Fruit fly (Drosophila melanogaster): ENCODE data around the gene Prx2.

Prx2 gene

dm6 chrX:13307189-13307588 is 22.4 kb upstream of the Prx2 start (continued):
- TF ChIP-seq Lpt (GFP tag; optimal IDR thresholded peaks at IDR 0.05) (no peak), Smox (GFP tag; optimal IDR thresholded peaks at IDR 0.05) (peak; percentile 61), Sox14 (GFP tag; optimal IDR thresholded peaks at IDR 0.05) (peak; percentile 34), acj6 (GFP tag; optimal IDR thresholded peaks at IDR 0.05) (peak; percentile 36), ss (GFP tag; optimal IDR thresholded peaks at IDR 0.05) (peak in 1 of 2 experiments; percentile 16), fkh (GFP tag; optimal IDR thresholded peaks at IDR 0.05) (no peak), Eip78C (GFP tag) (peak; percentile 87), dsx (GFP tag; optimal IDR thresholded peaks at IDR 0.05; ENCODE audit: poor library complexity, severe bottlenecking) (no peak), CG8319 (GFP tag; optimal IDR thresholded peaks at IDR 0.05) (peak; percentile 1), CG32006 (GFP tag; optimal IDR thresholded peaks at IDR 0.05) (peak; percentile 53), lz (GFP tag; optimal IDR thresholded peaks at IDR 0.05) (peak; percentile 44), CG31627 (GFP tag; optimal IDR thresholded peaks at IDR 0.05) (peak; percentile 35), net (GFP tag; optimal IDR thresholded peaks at IDR 0.05) (peak; percentile 28), CG8632 (GFP tag; optimal IDR thresholded peaks at IDR 0.05) (peak; percentile 58), dac (GFP tag; optimal IDR thresholded peaks at IDR 0.05) (no peak), fd59A (GFP tag; optimal IDR thresholded peaks at IDR 0.05) (no peak), Eip93F (GFP tag; optimal IDR thresholded peaks at IDR 0.05) (peak; percentile 30), CG6854 (GFP tag; optimal IDR thresholded peaks at IDR 0.05) (no peak), CG34406 (GFP tag; optimal IDR thresholded peaks at IDR 0.05) (peak; percentile 56), CG16779 (tag; optimal IDR thresholded peaks at IDR 0.05) (no peak), vri (GFP tag; optimal IDR thresholded peaks at IDR 0.05) (peak; percentile 9), CG11294 (GFP tag; IDR thresholded peaks at IDR 0.05) (no peak), Eip75B (GFP tag; optimal IDR thresholded peaks at IDR 0.05) (peak; percentile 38), achi (GFP tag; optimal IDR thresholded peaks at IDR 0.05) (peak; percentile 44), CG10669 (GFP tag; optimal IDR thresholded peaks at IDR 0.05) (peak; percentile 2), Blimp-1 (GFP tag; optimal IDR thresholded peaks at IDR 0.05) (no peak), CG8119 (GFP tag; IDR thresholded peaks at IDR 0.05) (peak; percentile 40; the same call in 1 of the 3 replicates)

DNA sequence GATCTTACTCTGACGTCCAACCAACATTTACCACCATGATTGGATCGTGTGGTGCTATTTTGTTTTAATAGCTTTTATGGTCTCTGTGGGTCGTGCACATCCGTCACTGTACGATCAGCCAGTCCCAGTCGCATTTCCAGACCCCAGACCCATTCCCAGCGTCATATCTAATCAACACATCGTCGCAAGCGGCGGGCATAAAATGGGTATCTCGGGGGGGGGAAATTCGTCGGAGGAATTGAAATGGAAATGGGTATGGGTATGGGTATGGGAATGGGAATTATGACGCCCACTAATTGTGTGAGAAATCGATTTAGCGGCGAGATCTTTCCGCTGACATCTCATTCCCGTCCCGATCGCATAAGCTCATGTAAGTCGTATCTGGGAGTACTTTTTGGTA is 18.9 kb upstream of the Prx2 start:
- TF ChIP-seq CG6276 (GFP tag; optimal IDR thresholded peaks at IDR 0.05) (no peak), CG11902 (GFP tag; optimal IDR thresholded peaks at IDR 0.05) (no peak), spab (GFP tag; optimal IDR thresholded peaks at IDR 0.05) (no peak), CG6163 (GFP tag; IDR thresholded peaks at IDR 0.05) (0 out of 3 replicates have a peak, but pooled peaks have one; percentile 21), Hr39 (GFP tag; optimal IDR thresholded peaks at IDR 0.05) (no peak), eg (GFP tag; IDR thresholded peaks at IDR 0.05) (no peak), svp (GFP tag) (peak; percentile 59), pdm3 (GFP tag; optimal IDR thresholded peaks at IDR 0.05) (no peak), CG6854 (GFP tag; optimal IDR thresholded peaks at IDR 0.05) (no peak), esn (GFP tag; optimal IDR thresholded peaks at IDR 0.05) (no peak), Gug (GFP tag; IDR thresholded peaks at IDR 0.05) (no peak), Blimp-1 (GFP tag; optimal IDR thresholded peaks at IDR 0.05) (no peak), salr (GFP tag; optimal IDR thresholded peaks at IDR 0.05) (no peak), Sox15 (GFP tag; optimal IDR thresholded peaks at IDR 0.05) (no peak), vri (GFP tag; optimal IDR thresholded peaks at IDR 0.05) (peak; percentile 61), Met (GFP tag; optimal IDR thresholded peaks at IDR 0.05) (no peak), Eip75B (GFP tag; optimal IDR thresholded peaks at IDR 0.05) (no peak), CG7368 (GFP tag; optimal IDR thresholded peaks at IDR 0.05) (no peak), fd59A (GFP tag; optimal IDR thresholded peaks at IDR 0.05) (no peak), CG4318 (GFP tag; optimal IDR thresholded peaks at IDR 0.05) (no peak)
